Worm (Caenorhabditis elegans): Measurements from ENCODE around the gene C16C8.4.

Gene C16C8.4

ce11 chrII:3445285-3445806 lies 1.2 kb upstream of the C16C8.4 start, which contains the start of the genes C16C8.5 and C16C8.16:
C16C8.5 (minus strand) TSS chrII:3445385.
C16C8.16 (plus strand) TSS chrII:3445756.
- TF ChIP-seq snpc-4 (tag; optimal IDR thresholded peaks at IDR 0.05) = no peak
- no peak for TF ChIP-seq unc-62 (GFP tag; optimal IDR thresholded peaks at IDR 0.05)
- no peak for TF ChIP-seq nhr-12 (tag; optimal IDR thresholded peaks at IDR 0.05)
- no peak for TF ChIP-seq mbf-1 (tag; optimal IDR thresholded peaks at IDR 0.05)
- no peak for TF ChIP-seq lin-11 (tag; optimal IDR thresholded peaks at IDR 0.05)
- TF ChIP-seq ceh-82 (tag; optimal IDR thresholded peaks at IDR 0.05) = no peak

ce11 chrII:3443154-3443553 lies 1.0 kb downstream of the C16C8.4 start, which contains the start of gene C16C8.22:
C16C8.22 (minus strand) TSS chrII:3443254.
- TF ChIP-seq nhr-11 (tag; optimal IDR thresholded peaks at IDR 0.05) (no peak), nhr-237 (tag; optimal IDR thresholded peaks at IDR 0.05) (no peak), skn-1 (tag; optimal IDR thresholded peaks at IDR 0.05) (no peak), unc-62 (GFP tag; optimal IDR thresholded peaks at IDR 0.05) (no peak)

ce11 chrII:3441377-3441776 lies 2.8 kb downstream of the C16C8.4 start, which contains the start of gene C16C8.27:
C16C8.27 (plus strand) TSS chrII:3441677.
- TF ChIP-seq blmp-1 (tag; optimal IDR thresholded peaks at IDR 0.05; ENCODE audit: insufficient read depth) (no peak), nhr-6 (tag; optimal IDR thresholded peaks at IDR 0.05) (no peak), nhr-237 (tag; optimal IDR thresholded peaks at IDR 0.05) (no peak), nhr-10 (tag; optimal IDR thresholded peaks at IDR 0.05) (no peak), elt-3 (tag; optimal IDR thresholded peaks at IDR 0.05) (no peak), zag-1 (tag; optimal IDR thresholded peaks at IDR 0.05) (no peak), sem-4 (tag; optimal IDR thresholded peaks at IDR 0.05) (no peak)

ce11 chrII:3440641-3440926 lies 3.6 kb downstream of the C16C8.4 start, which contains the start of gene C16C8.17:
C16C8.17 (plus strand) TSS chrII:3440827.
- no peak for TF ChIP-seq zag-1 (tag; optimal IDR thresholded peaks at IDR 0.05)
- TF ChIP-seq nhr-10 (tag; optimal IDR thresholded peaks at IDR 0.05) = no peak
- no peak for TF ChIP-seq lin-13 (GFP tag; optimal IDR thresholded peaks at IDR 0.05)
- TF ChIP-seq gmeb-1 (tag; optimal IDR thresholded peaks at IDR 0.05) = no peak
- TF ChIP-seq elt-1 (tag; optimal IDR thresholded peaks at IDR 0.05) = no peak
- TF ChIP-seq R02D3.7 (tag; optimal IDR thresholded peaks at IDR 0.05) = no peak
- TF ChIP-seq nhr-237 (tag; optimal IDR thresholded peaks at IDR 0.05) = no peak
- no peak for TF ChIP-seq nhr-23 (tag; optimal IDR thresholded peaks at IDR 0.05)
- no peak for TF ChIP-seq lin-39 (tag; optimal IDR thresholded peaks at IDR 0.05)
- no peak for TF ChIP-seq nhr-6 (tag; optimal IDR thresholded peaks at IDR 0.05)
- no peak for TF ChIP-seq mab-5 (tag; optimal IDR thresholded peaks at IDR 0.05)
- no peak for TF ChIP-seq Y55F3AM.14 (GFP tag; optimal IDR thresholded peaks at IDR 0.05)
- TF ChIP-seq crh-2 (tag; optimal IDR thresholded peaks at IDR 0.05) = no peak
- TF ChIP-seq unc-39 (tag; optimal IDR thresholded peaks at IDR 0.05) = no peak
- TF ChIP-seq mdl-1 (tag; optimal IDR thresholded peaks at IDR 0.05) = no peak
- no peak for TF ChIP-seq nhr-21 (tag; optimal IDR thresholded peaks at IDR 0.05)

- TF ChIP-seq sem-4 (tag; optimal IDR thresholded peaks at IDR 0.05) (no peak), mbf-1 (tag; optimal IDR thresholded peaks at IDR 0.05) (no peak), nhr-23 (tag; optimal IDR thresholded peaks at IDR 0.05) (no peak), mab-5 (tag; optimal IDR thresholded peaks at IDR 0.05) (no peak), sma-3 (GFP tag; optimal IDR thresholded peaks at IDR 0.05) (peak; percentile 66), egl-27 (tag; optimal IDR thresholded peaks at IDR 0.05) (no peak), snpc-4 (tag; optimal IDR thresholded peaks at IDR 0.05) (peak; percentile 59), nhr-10 (tag; optimal IDR thresholded peaks at IDR 0.05) (no peak), lin-11 (tag; optimal IDR thresholded peaks at IDR 0.05) (no peak), nhr-12 (tag; optimal IDR thresholded peaks at IDR 0.05) (no peak), lin-39 (tag; optimal IDR thresholded peaks at IDR 0.05) (no peak), dmd-4 (tag; optimal IDR thresholded peaks at IDR 0.05) (no peak), sma-9 (GFP tag; optimal IDR thresholded peaks at IDR 0.05) (peak; percentile 90), sma-9 (tag; optimal IDR thresholded peaks at IDR 0.05) (no peak), fos-1 (tag; optimal IDR thresholded peaks at IDR 0.05) (peak; percentile 72), nhr-77 (tag; optimal IDR thresholded peaks at IDR 0.05) (no peak), unc-62 (GFP tag; optimal IDR thresholded peaks at IDR 0.05) (no peak)
Measured at ce11 chrII:3439842-3440640, 4.1 kb downstream of the C16C8.4 start.
